Worm (Caenorhabditis elegans): ENCODE results near the gene B0222.11.
A peak's percentile ranks its signal among the peaks of the same experiment; 100 is the strongest.

Gene B0222.11

ce11 chrV:9191406-9191805 lies 23.4 kb upstream of the B0222.11 start, which contains the start of gene sphr-1:
sphr-1 (plus strand) TSS chrV:9191610.
- TF ChIP-seq hlh-17 (GFP tag; optimal IDR thresholded peaks at IDR 0.05; ENCODE audit: borderline replicate concordance) = no peak
- peak; percentile 61 for TF ChIP-seq lin-14 (GFP tag; optimal IDR thresholded peaks at IDR 0.05)
- no peak for TF ChIP-seq mab-9 (GFP tag; IDR thresholded peaks at IDR 0.05)
- TF ChIP-seq lin-35 (GFP tag; optimal IDR thresholded peaks at IDR 0.05) = no peak
- no peak for TF ChIP-seq unc-130 (tag; optimal IDR thresholded peaks at IDR 0.05)
- TF ChIP-seq pqm-1 (tag; optimal IDR thresholded peaks at IDR 0.05) = no peak
- TF ChIP-seq efl-1 (optimal IDR thresholded peaks at IDR 0.05) = peak; percentile 1 to 55
- TF ChIP-seq efl-1 (GFP tag; optimal IDR thresholded peaks at IDR 0.05 in 1 of 2) = no peak
- peak; percentile 15 for TF ChIP-seq nhr-71 (tag; optimal IDR thresholded peaks at IDR 0.05)
- TF ChIP-seq ama-1 (optimal IDR thresholded peaks at IDR 0.05) = no peak
- no peak for TF ChIP-seq lin-15B (tag; optimal IDR thresholded peaks at IDR 0.05)

- no peak for TF ChIP-seq aha-1 (tag; optimal IDR thresholded peaks at IDR 0.05)
- TF ChIP-seq fkh-8 (tag; optimal IDR thresholded peaks at IDR 0.05) = peak; percentile 68
- peak; percentile 3 for TF ChIP-seq lin-14 (GFP tag; optimal IDR thresholded peaks at IDR 0.05)
- peak; percentile 48 for TF ChIP-seq sox-4 (tag; optimal IDR thresholded peaks at IDR 0.05)
- TF ChIP-seq egl-27 (tag; optimal IDR thresholded peaks at IDR 0.05) = no peak
- no peak for TF ChIP-seq fkh-4 (tag; optimal IDR thresholded peaks at IDR 0.05; ENCODE audit: borderline replicate concordance)
- no peak for TF ChIP-seq nhr-11 (tag; optimal IDR thresholded peaks at IDR 0.05)
- TF ChIP-seq efl-1 (optimal IDR thresholded peaks at IDR 0.05) = no peak
- peak in 1 of 2 experiments; percentile 59 for TF ChIP-seq efl-1 (GFP tag; optimal IDR thresholded peaks at IDR 0.05 in 1 of 2)
- peak; percentile 29 for TF ChIP-seq nhr-71 (tag; optimal IDR thresholded peaks at IDR 0.05)
- peak; percentile 42 for TF ChIP-seq nhr-47 (tag; optimal IDR thresholded peaks at IDR 0.05)
- TF ChIP-seq pax-3 (tag; optimal IDR thresholded peaks at IDR 0.05) = peak; percentile 59
- TF ChIP-seq ceh-63 (GFP tag; optimal IDR thresholded peaks at IDR 0.05) = no peak
- TF ChIP-seq lin-13 (GFP tag; optimal IDR thresholded peaks at IDR 0.05) = no peak
- TF ChIP-seq ama-1 (optimal IDR thresholded peaks at IDR 0.05) = no peak
- no peak for TF ChIP-seq nhr-76 (tag; optimal IDR thresholded peaks at IDR 0.05)
- peak; percentile 92 for TF ChIP-seq dsc-1 (tag; optimal IDR thresholded peaks at IDR 0.05)
- peak; percentile 61 for TF ChIP-seq egl-13 (tag; optimal IDR thresholded peaks at IDR 0.05)
- TF ChIP-seq fkh-10 (GFP tag; optimal IDR thresholded peaks at IDR 0.05) = peak; percentile 14
- TF ChIP-seq zag-1 (tag; optimal IDR thresholded peaks at IDR 0.05) = no peak
- no peak for TF ChIP-seq sptf-1 (tag; optimal IDR thresholded peaks at IDR 0.05)
- TF ChIP-seq rnt-1 (tag; optimal IDR thresholded peaks at IDR 0.05) = no peak
- TF ChIP-seq sup-37 (GFP tag; optimal IDR thresholded peaks at IDR 0.05) = no peak
These were observed 18.0 kb upstream of the B0222.11 start for ce11 chrV:9186028-9186427.

ce11 chrV:9183718-9184441 lies 15.9 kb upstream of the B0222.11 start:
- TF ChIP-seq pax-3 (tag; optimal IDR thresholded peaks at IDR 0.05) = peak; percentile 22
- TF ChIP-seq lin-14 (GFP tag; optimal IDR thresholded peaks at IDR 0.05) = peak; percentile 26
- no peak for TF ChIP-seq pag-3 (tag; optimal IDR thresholded peaks at IDR 0.05; ENCODE audit: borderline replicate concordance, insufficient read depth)
- peak; percentile 1 for TF ChIP-seq nhr-47 (tag; optimal IDR thresholded peaks at IDR 0.05)
- peak; percentile 98 for TF ChIP-seq dsc-1 (tag; optimal IDR thresholded peaks at IDR 0.05)
- TF ChIP-seq fkh-8 (tag; optimal IDR thresholded peaks at IDR 0.05) = peak; percentile 3

ce11 chrV:9181669-9182250 lies 13.8 kb upstream of the B0222.11 start, which contains the start of gene ptr-1:
ptr-1 (minus strand) TSS chrV:9181719.
- peak; percentile 95 for TF ChIP-seq blmp-1 (tag; optimal IDR thresholded peaks at IDR 0.05)
- no peak for TF ChIP-seq C16A3.4 (tag; optimal IDR thresholded peaks at IDR 0.05)
